Fruit fly (Drosophila melanogaster): ENCODE results near the gene Egfrap.

Gene Egfrap

dm6 chr3L:5950467-5950866 lies at the start of gene Egfrap (continued):
- no peak for TF ChIP-seq CG16779 (tag; optimal IDR thresholded peaks at IDR 0.05)

- no peak for TF ChIP-seq Ets21C (GFP tag; optimal IDR thresholded peaks at IDR 0.05)
- no peak for TF ChIP-seq OdsH (GFP tag; optimal IDR thresholded peaks at IDR 0.05)
- TF ChIP-seq CG9139 (GFP tag; optimal IDR thresholded peaks at IDR 0.05) = no peak
- TF ChIP-seq CG15336 (GFP tag; IDR thresholded peaks at IDR 0.05) = no peak
- TF ChIP-seq CG11902 (GFP tag; optimal IDR thresholded peaks at IDR 0.05) = no peak
- TF ChIP-seq Sox102F (GFP tag; optimal IDR thresholded peaks at IDR 0.05) = no peak
- TF ChIP-seq svp (GFP tag) = no peak
- no peak for TF ChIP-seq CG8319 (GFP tag; optimal IDR thresholded peaks at IDR 0.05)
- no peak for TF ChIP-seq CG7368 (GFP tag; optimal IDR thresholded peaks at IDR 0.05)
- TF ChIP-seq Blimp-1 (GFP tag; optimal IDR thresholded peaks at IDR 0.05) = no peak
- TF ChIP-seq dsx (GFP tag; optimal IDR thresholded peaks at IDR 0.05; ENCODE audit: poor library complexity, severe bottlenecking) = no peak
- no peak for TF ChIP-seq fd85E (GFP tag; optimal IDR thresholded peaks at IDR 0.05)
- no peak for TF ChIP-seq net (GFP tag; optimal IDR thresholded peaks at IDR 0.05)
- no peak for TF ChIP-seq Eip93F (GFP tag; optimal IDR thresholded peaks at IDR 0.05)
- TF ChIP-seq CG10669 (GFP tag; optimal IDR thresholded peaks at IDR 0.05) = no peak
- no peak for TF ChIP-seq eg (GFP tag; IDR thresholded peaks at IDR 0.05)
- no peak for TF ChIP-seq salr (GFP tag; optimal IDR thresholded peaks at IDR 0.05)
These were observed 49.4 kb upstream of the Egfrap start for dm6 chr3L:5999888-6000287.

DNA sequence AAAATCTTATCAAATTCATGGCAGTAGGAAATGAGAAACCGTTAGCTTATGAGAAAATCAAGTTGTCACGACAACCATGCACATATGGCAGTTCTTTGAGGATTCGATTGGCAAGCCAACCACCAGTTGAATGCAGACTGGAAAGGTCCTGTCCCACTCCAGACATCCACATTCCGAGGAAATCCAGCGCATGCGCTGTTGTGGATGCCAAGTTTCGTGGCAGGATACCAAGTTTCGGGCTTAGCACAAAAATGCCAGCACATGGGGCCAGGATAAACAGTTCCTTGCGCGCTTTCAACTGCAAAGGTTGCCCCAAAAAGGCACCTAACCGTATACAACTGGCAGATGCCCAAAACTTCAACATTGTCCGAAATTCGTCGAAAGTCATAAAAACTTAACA lies 46.5 kb upstream of the Egfrap start, which contains the start of gene PVRAP:
Gene PVRAP, plus strand, starts transcription at position 273 of the 400 bp plus-strand sequence.
- TF ChIP-seq CG10669 (GFP tag; optimal IDR thresholded peaks at IDR 0.05) (no peak), svp (GFP tag) (no peak), Gug (GFP tag; IDR thresholded peaks at IDR 0.05) (no peak), CG1621 (tag; optimal IDR thresholded peaks at IDR 0.05) (no peak), Sox15 (GFP tag; optimal IDR thresholded peaks at IDR 0.05) (no peak), CG15336 (GFP tag; IDR thresholded peaks at IDR 0.05) (no peak), topi (GFP tag; optimal IDR thresholded peaks at IDR 0.05) (no peak), CG6792 (GFP tag; optimal IDR thresholded peaks at IDR 0.05) (no peak), CG7368 (GFP tag; optimal IDR thresholded peaks at IDR 0.05) (no peak)

dm6 chr3L:5996520-5996919 lies 46.1 kb upstream of the Egfrap start:
- TF ChIP-seq esn (GFP tag; optimal IDR thresholded peaks at IDR 0.05) (no peak), Met (GFP tag; optimal IDR thresholded peaks at IDR 0.05) (no peak), CG11294 (GFP tag; IDR thresholded peaks at IDR 0.05) (no peak), dsx (GFP tag; optimal IDR thresholded peaks at IDR 0.05; ENCODE audit: poor library complexity, severe bottlenecking) (no peak), Sox102F (GFP tag; optimal IDR thresholded peaks at IDR 0.05) (no peak), CG6792 (GFP tag; optimal IDR thresholded peaks at IDR 0.05) (no peak), Hr38 (GFP tag; optimal IDR thresholded peaks at IDR 0.05) (no peak), Eip78C (GFP tag) (no peak), Hr4 (GFP tag; optimal IDR thresholded peaks at IDR 0.05) (no peak), Smox (GFP tag; optimal IDR thresholded peaks at IDR 0.05) (no peak), eg (GFP tag; IDR thresholded peaks at IDR 0.05) (no peak), CG6808 (GFP tag; optimal IDR thresholded peaks at IDR 0.05) (no peak), salr (GFP tag; optimal IDR thresholded peaks at IDR 0.05) (no peak), fd85E (GFP tag; optimal IDR thresholded peaks at IDR 0.05) (no peak), Ets96B (tag; optimal IDR thresholded peaks at IDR 0.05) (no peak), CG10631 (GFP tag; optimal IDR thresholded peaks at IDR 0.05) (no peak), CG6276 (GFP tag; optimal IDR thresholded peaks at IDR 0.05) (no peak)

Measured in whole organism, prepupa.